Fruit fly (Drosophila melanogaster): ENCODE results near the gene to.

Gene to

DNA sequence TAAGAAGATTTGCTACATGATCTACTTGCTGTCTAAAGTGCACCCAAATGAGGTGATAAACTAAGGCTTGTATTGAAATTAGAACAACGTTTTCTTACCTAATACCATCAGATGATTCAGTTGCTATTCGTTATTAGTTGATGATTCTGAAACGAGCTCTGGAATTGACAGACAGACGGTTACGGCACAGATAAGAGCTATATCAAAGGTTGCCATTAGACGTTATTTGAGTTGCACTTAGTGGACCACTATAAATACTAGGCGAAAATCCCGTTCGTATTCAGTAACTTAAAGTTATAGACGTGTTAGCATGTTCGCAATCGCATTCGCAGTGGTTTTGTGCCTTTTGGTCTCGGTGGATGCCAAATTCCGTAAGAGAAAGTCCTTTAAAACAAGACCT lies at the start of gene to:
TSS of gene to (plus strand) at position 301 of the 400 bp plus-strand sequence.
- TF ChIP-seq E2f2 (GFP tag; IDR thresholded peaks at IDR 0.05) (no peak), gce (GFP tag; IDR thresholded peaks at IDR 0.05) (no peak), tio (GFP tag; optimal IDR thresholded peaks at IDR 0.05) (no peak), Trl (optimal IDR thresholded peaks at IDR 0.05) (no peak), Trl (GFP tag; optimal IDR thresholded peaks at IDR 0.05) (no peak), Gug (GFP tag; IDR thresholded peaks at IDR 0.05) (no peak)

- TF ChIP-seq Sin3A (optimal IDR thresholded peaks at IDR 0.05) (no peak), Camta (GFP tag; optimal IDR thresholded peaks at IDR 0.05) (peak; percentile 75), CG14667 (GFP tag; IDR thresholded peaks at IDR 0.05) (no peak), Oaz (GFP tag; IDR thresholded peaks at IDR 0.05) (peak; percentile 71; the same call in 1 of the 2 replicates), sd (tag; optimal IDR thresholded peaks at IDR 0.05) (no peak), lbe (GFP tag; optimal IDR thresholded peaks at IDR 0.05) (no peak), CG9727 (GFP tag; optimal IDR thresholded peaks at IDR 0.05) (peak; percentile 31), row (GFP tag; IDR thresholded peaks at IDR 0.05) (peak; percentile 56), ken (GFP tag; IDR thresholded peaks at IDR 0.05) (0 out of 3 replicates have a peak, but pooled peaks have one; percentile 10), CG2199 (GFP tag; IDR thresholded peaks at IDR 0.05) (peak; percentile 90), emc (GFP tag; optimal IDR thresholded peaks at IDR 0.05) (peak; percentile 42), CG7786 (GFP tag; optimal IDR thresholded peaks at IDR 0.05) (peak; percentile 37), CG7357 (GFP tag; IDR thresholded peaks at IDR 0.05) (no peak), insv (GFP tag; optimal IDR thresholded peaks at IDR 0.05) (peak; percentile 90 to 99), Ada2b (GFP tag; IDR thresholded peaks at IDR 0.05) (no peak), tll (GFP tag; optimal IDR thresholded peaks at IDR 0.05) (no peak), CG3281 (GFP tag; optimal IDR thresholded peaks at IDR 0.05) (peak; percentile 26), CG18764 (GFP tag; optimal IDR thresholded peaks at IDR 0.05) (no peak), sna (GFP tag; IDR thresholded peaks at IDR 0.05; ENCODE audit: partially characterized antibody) (no peak), CG14860 (GFP tag; IDR thresholded peaks at IDR 0.05; ENCODE audit: partially characterized antibody) (no peak), CG2889 (GFP tag; IDR thresholded peaks at IDR 0.05) (no peak), Rx (GFP tag; IDR thresholded peaks at IDR 0.05) (no peak), Lim3 (GFP tag; IDR thresholded peaks at IDR 0.05) (no peak), PHDP (tag; optimal IDR thresholded peaks at IDR 0.05) (peak; percentile 73), CG11085 (GFP tag; IDR thresholded peaks at IDR 0.05) (peak; percentile 81), usp (GFP tag; optimal IDR thresholded peaks at IDR 0.05) (no peak), CG6272 (GFP tag; IDR thresholded peaks at IDR 0.05) (peak; percentile 28; the same call in 1 of the 2 replicates), gsb-n (tag; optimal IDR thresholded peaks at IDR 0.05) (peak; percentile 28), Trl (optimal IDR thresholded peaks at IDR 0.05) (peak in 1 of 2 experiments; percentile 1), Trl (GFP tag; optimal IDR thresholded peaks at IDR 0.05) (peak; percentile 65), Neu2 (GFP tag; optimal IDR thresholded peaks at IDR 0.05; ENCODE audit: borderline replicate concordance) (no peak), HmgD (GFP tag; optimal IDR thresholded peaks at IDR 0.05) (peak; percentile 86), nau (GFP tag; optimal IDR thresholded peaks at IDR 0.05) (no peak), vvl (GFP tag; IDR thresholded peaks at IDR 0.05) (peak; percentile 34; the same call in 1 of the 2 replicates), Vsx1 (GFP tag; optimal IDR thresholded peaks at IDR 0.05) (peak; percentile 34), Adf1 (GFP tag; IDR thresholded peaks at IDR 0.05) (peak; percentile 48), ATbp (GFP tag; optimal IDR thresholded peaks at IDR 0.05) (no peak), hbn (GFP tag; IDR thresholded peaks at IDR 0.05; ENCODE audit: partially characterized antibody) (no peak), pita (GFP tag; optimal IDR thresholded peaks at IDR 0.05) (peak; percentile 83), CG10209 (GFP tag; optimal IDR thresholded peaks at IDR 0.05) (peak; percentile 59), CG13424 (tag; optimal IDR thresholded peaks at IDR 0.05) (peak; percentile 67), Hmx (GFP tag; optimal IDR thresholded peaks at IDR 0.05) (no peak), Deaf1 (tag; optimal IDR thresholded peaks at IDR 0.05) (peak; percentile 12), bbx (GFP tag; IDR thresholded peaks at IDR 0.05; ENCODE audit: partially characterized antibody) (0 out of 2 replicates have a peak, but pooled peaks have one; percentile 36), jigr1 (GFP tag; IDR thresholded peaks at IDR 0.05) (no peak), CG10565 (GFP tag; optimal IDR thresholded peaks at IDR 0.05) (no peak)
Observed at dm6 chr3R:25193726-25194204, 46.2 kb upstream of the to start, which contains the start of gene lobo. Gene lobo, minus strand, starts transcription at chr3R:25193776.

Data from whole organism, embryonic.